Fruit fly (Drosophila melanogaster): ENCODE measurements around the gene CG6763.
A peak's percentile ranks its signal among the peaks of the same experiment; 100 is the strongest.

Gene CG6763

DNA sequence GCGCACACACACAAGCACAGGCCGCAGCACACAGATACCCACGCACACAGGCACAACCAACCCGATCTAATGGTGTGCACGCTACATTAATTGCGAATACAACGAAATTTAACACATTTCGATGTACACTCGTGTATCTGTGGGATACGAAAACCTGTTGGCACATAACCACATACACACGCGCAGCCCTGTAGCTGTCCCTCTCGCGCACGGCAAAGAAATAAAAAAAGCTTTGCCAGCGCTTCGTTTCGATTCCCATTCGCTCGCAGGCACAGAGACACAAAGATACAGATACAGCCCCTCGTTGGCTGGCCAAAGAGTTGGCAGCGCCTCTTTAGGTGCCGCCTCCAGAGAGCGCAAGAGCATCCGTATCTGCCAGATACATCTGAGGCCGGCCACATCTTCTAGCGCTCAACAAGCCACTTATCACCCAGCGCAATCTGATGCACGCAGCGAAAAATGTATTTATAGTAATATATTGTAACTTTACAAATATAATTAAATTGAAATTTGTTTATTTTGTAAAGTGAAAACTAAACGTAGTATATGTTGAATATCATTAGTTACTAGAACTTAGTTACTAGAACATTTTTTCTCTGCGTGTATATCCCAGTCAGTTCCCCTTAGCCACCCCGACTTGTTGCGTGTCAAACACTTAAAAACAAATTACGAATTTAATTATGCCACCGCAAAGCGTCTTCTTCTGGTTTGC lies 9.4 kb downstream of the CG6763 start (continued):
- TF ChIP-seq PHDP (tag; optimal IDR thresholded peaks at IDR 0.05) (peak; percentile 42), tx (GFP tag; optimal IDR thresholded peaks at IDR 0.05) (no peak), CG1529 (GFP tag; optimal IDR thresholded peaks at IDR 0.05) (peak; percentile 41), CG4404 (GFP tag; IDR thresholded peaks at IDR 0.05) (peak; percentile 54), CG2202 (tag; optimal IDR thresholded peaks at IDR 0.05) (peak; percentile 33), hkb (optimal IDR thresholded peaks at IDR 0.05) (no peak), hkb (GFP tag; IDR thresholded peaks at IDR 0.05) (peak; percentile 78), CG17328 (GFP tag; IDR thresholded peaks at IDR 0.05) (peak; percentile 84), Vsx1 (GFP tag; optimal IDR thresholded peaks at IDR 0.05) (peak; percentile 37), slp2 (GFP tag; optimal IDR thresholded peaks at IDR 0.05) (no peak), CG16863 (GFP tag; optimal IDR thresholded peaks at IDR 0.05) (no peak), zfh2 (GFP tag; optimal IDR thresholded peaks at IDR 0.05) (no peak), Nf-YB (GFP tag; optimal IDR thresholded peaks at IDR 0.05) (peak; percentile 99), CG14014 (GFP tag; IDR thresholded peaks at IDR 0.05) (peak; percentile 47; the same call in 1 of the 2 replicates), abd-A (tag; optimal IDR thresholded peaks at IDR 0.05) (no peak), CG14050 (GFP tag; IDR thresholded peaks at IDR 0.05) (peak; percentile 51; the same call in 2 of the 3 replicates), dpn (GFP tag; optimal IDR thresholded peaks at IDR 0.05) (peak in 1 of 2 experiments; percentile 19), trem (tag; optimal IDR thresholded peaks at IDR 0.05) (peak; percentile 51), CG9876 (GFP tag; optimal IDR thresholded peaks at IDR 0.05) (no peak), Dll (GFP tag; IDR thresholded peaks at IDR 0.05; ENCODE audit: partially characterized antibody) (peak; percentile 13; the same call in 1 of the 4 replicates), nmo (GFP tag; optimal IDR thresholded peaks at IDR 0.05) (peak; percentile 40), eyg (GFP tag; optimal IDR thresholded peaks at IDR 0.05) (no peak), Side (GFP tag; optimal IDR thresholded peaks at IDR 0.05) (no peak), hth (optimal IDR thresholded peaks at IDR 0.05) (no peak), vvl (GFP tag; IDR thresholded peaks at IDR 0.05) (peak; percentile 80), chn (GFP tag; optimal IDR thresholded peaks at IDR 0.05) (peak; percentile 9), az2 (GFP tag; optimal IDR thresholded peaks at IDR 0.05) (peak; percentile 59), Ets97D (GFP tag; optimal IDR thresholded peaks at IDR 0.05) (no peak), sens (GFP tag) (peak; percentile 86), Adf1 (GFP tag; IDR thresholded peaks at IDR 0.05) (peak; percentile 70; the same call in 1 of the 2 replicates), CG6272 (GFP tag; IDR thresholded peaks at IDR 0.05) (0 out of 2 replicates have a peak, but pooled peaks have one; percentile 9), prd (optimal IDR thresholded peaks at IDR 0.05) (no peak), prd (GFP tag; IDR thresholded peaks at IDR 0.05) (peak; percentile 79; the same call in 2 of the 3 replicates), ATbp (GFP tag; optimal IDR thresholded peaks at IDR 0.05) (peak; percentile 60), CG31441 (GFP tag; IDR thresholded peaks at IDR 0.05) (peak; percentile 65), CG6175 (GFP tag; IDR thresholded peaks at IDR 0.05) (no peak), gcm (GFP tag; optimal IDR thresholded peaks at IDR 0.05) (peak; percentile 47), CG8281 (tag; optimal IDR thresholded peaks at IDR 0.05) (no peak), Oaz (GFP tag; IDR thresholded peaks at IDR 0.05) (peak; percentile 15; the same call in 1 of the 2 replicates), Mad (GFP tag; optimal IDR thresholded peaks at IDR 0.05) (peak; percentile 31), sisA (GFP tag; IDR thresholded peaks at IDR 0.05) (peak; percentile 68), CG34224 (GFP tag; IDR thresholded peaks at IDR 0.05; ENCODE audit: partially characterized antibody) (peak; percentile 26; the same call in 1 of the 3 replicates), CG10959 (GFP tag; IDR thresholded peaks at IDR 0.05) (peak; percentile 63), CG10543 (GFP tag; optimal IDR thresholded peaks at IDR 0.05) (peak; percentile 48), ase (GFP tag; IDR thresholded peaks at IDR 0.05) (peak; percentile 49; the same call in 2 of the 3 replicates), CG1602 (GFP tag; optimal IDR thresholded peaks at IDR 0.05) (peak; percentile 21), Ssrp (tag; optimal IDR thresholded peaks at IDR 0.05) (peak; percentile 58), kni (GFP tag; optimal IDR thresholded peaks at IDR 0.05) (peak; percentile 23), Nf-YA (GFP tag; IDR thresholded peaks at IDR 0.05) (peak; percentile 82), CG13424 (tag; optimal IDR thresholded peaks at IDR 0.05) (peak; percentile 32), CG3065 (GFP tag; optimal IDR thresholded peaks at IDR 0.05) (no peak)

Data from whole organism, embryonic.